Fruit fly (Drosophila melanogaster): Measurements from ENCODE around the gene CG31789.

Gene CG31789

DNA sequence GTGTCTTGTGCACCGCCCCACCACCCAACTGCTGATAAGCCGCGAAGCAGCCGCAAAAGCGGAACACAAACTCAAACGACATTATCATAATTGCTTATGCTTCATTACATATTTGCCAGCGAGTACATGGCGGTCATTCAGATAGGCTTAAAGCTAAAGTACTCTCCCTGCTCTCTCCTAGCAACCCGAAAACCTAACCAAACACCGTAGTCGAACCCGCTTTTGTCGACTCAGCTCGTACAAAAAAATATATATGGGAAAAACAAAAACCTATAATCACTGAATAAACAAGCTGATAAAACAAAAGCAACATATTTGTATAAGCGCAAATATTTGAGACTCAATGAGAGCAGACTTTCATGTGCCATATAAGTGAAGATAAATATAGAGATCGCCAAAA is 21.3 kb downstream of the CG31789 start (continued):
- TF ChIP-seq ken (GFP tag; IDR thresholded peaks at IDR 0.05) (0 out of 3 replicates have a peak, but pooled peaks have one; percentile 46), CG4707 (GFP tag; optimal IDR thresholded peaks at IDR 0.05) (peak; percentile 84), seq (GFP tag; IDR thresholded peaks at IDR 0.05) (peak; percentile 81; the same call in 1 of the 2 replicates), nerfin-1 (tag; optimal IDR thresholded peaks at IDR 0.05) (peak; percentile 51), gt (GFP tag; IDR thresholded peaks at IDR 0.05) (no peak), CG32532 (GFP tag; IDR thresholded peaks at IDR 0.05) (no peak), CG10431 (GFP tag; optimal IDR thresholded peaks at IDR 0.05) (peak; percentile 66), kni (GFP tag; optimal IDR thresholded peaks at IDR 0.05) (peak; percentile 38), CG18599 (GFP tag; optimal IDR thresholded peaks at IDR 0.05) (peak; percentile 93), CG7928 (GFP tag; optimal IDR thresholded peaks at IDR 0.05) (peak; percentile 55), wek (GFP tag; optimal IDR thresholded peaks at IDR 0.05) (peak; percentile 80), CG12299 (tag; optimal IDR thresholded peaks at IDR 0.05) (peak; percentile 83), CG18619 (GFP tag; optimal IDR thresholded peaks at IDR 0.05) (peak; percentile 86), disco-r (GFP tag; optimal IDR thresholded peaks at IDR 0.05) (peak; percentile 76), toy (GFP tag; IDR thresholded peaks at IDR 0.05) (0 out of 2 replicates have a peak, but pooled peaks have one; percentile 26), lmd (GFP tag; IDR thresholded peaks at IDR 0.05) (peak; percentile 22; the same call in 1 of the 2 replicates), Elba2 (GFP tag; optimal IDR thresholded peaks at IDR 0.05) (no peak), abd-A (tag; optimal IDR thresholded peaks at IDR 0.05) (no peak), CG43689 (GFP tag; IDR thresholded peaks at IDR 0.05) (peak; percentile 57; the same call in 1 of the 2 replicates), CG13296 (GFP tag; optimal IDR thresholded peaks at IDR 0.05) (peak; percentile 86), CG3726 (GFP tag; IDR thresholded peaks at IDR 0.05) (0 out of 3 replicates have a peak, but pooled peaks have one; percentile 50), Taf1 (GFP tag; IDR thresholded peaks at IDR 0.05) (0 out of 2 replicates have a peak, but pooled peaks have one; percentile 9), B-H1 (GFP tag; IDR thresholded peaks at IDR 0.05) (peak; percentile 32; the same call in 1 of the 3 replicates), nmo (GFP tag; optimal IDR thresholded peaks at IDR 0.05) (peak; percentile 21), sim (GFP tag; IDR thresholded peaks at IDR 0.05) (peak; percentile 56), emc (GFP tag; optimal IDR thresholded peaks at IDR 0.05) (peak; percentile 49), CG5953 (GFP tag; IDR thresholded peaks at IDR 0.05) (peak; percentile 68; the same call in 1 of the 2 replicates), CG30403 (GFP tag; optimal IDR thresholded peaks at IDR 0.05) (peak; percentile 44), CG4424 (GFP tag; optimal IDR thresholded peaks at IDR 0.05) (peak; percentile 58), CG4730 (GFP tag; IDR thresholded peaks at IDR 0.05) (no peak), CG11085 (GFP tag; IDR thresholded peaks at IDR 0.05) (peak; percentile 33; the same call in 1 of the 2 replicates), CG15479 (GFP tag; optimal IDR thresholded peaks at IDR 0.05) (peak; percentile 78), CG8359 (GFP tag; optimal IDR thresholded peaks at IDR 0.05; ENCODE audit: borderline replicate concordance) (peak; percentile 68), Ptx1 (GFP tag; IDR thresholded peaks at IDR 0.05) (0 out of 2 replicates have a peak, but pooled peaks have one; percentile 11), Atf-2 (GFP tag; optimal IDR thresholded peaks at IDR 0.05) (peak; percentile 81), chif (GFP tag; optimal IDR thresholded peaks at IDR 0.05) (peak; percentile 73 to 77), CG33213 (GFP tag; optimal IDR thresholded peaks at IDR 0.05) (peak; percentile 90), CG12942 (GFP tag; optimal IDR thresholded peaks at IDR 0.05) (peak; percentile 70), D19A (tag; optimal IDR thresholded peaks at IDR 0.05) (peak; percentile 43), tna (GFP tag; IDR thresholded peaks at IDR 0.05; ENCODE audit: partially characterized antibody) (no peak), Eip74EF (GFP tag; optimal IDR thresholded peaks at IDR 0.05) (peak in 1 of 2 experiments; percentile 92), jing (GFP tag; optimal IDR thresholded peaks at IDR 0.05) (no peak), pb (GFP tag; optimal IDR thresholded peaks at IDR 0.05) (peak; percentile 57), CG15073 (GFP tag; optimal IDR thresholded peaks at IDR 0.05) (no peak), CG31224 (GFP tag; IDR thresholded peaks at IDR 0.05) (peak; percentile 50; the same call in 1 of the 2 replicates), tx (GFP tag; optimal IDR thresholded peaks at IDR 0.05) (peak; percentile 32), Nf-YA (GFP tag; IDR thresholded peaks at IDR 0.05) (peak; percentile 71), pho (GFP tag; optimal IDR thresholded peaks at IDR 0.05) (peak; percentile 85), trh (GFP tag; optimal IDR thresholded peaks at IDR 0.05) (peak; percentile 79), Chrac-16 (GFP tag; optimal IDR thresholded peaks at IDR 0.05) (peak; percentile 10)
